Worm (Caenorhabditis elegans) whole organism, L3 larva: Measurements from ENCODE around the gene lips-8.

Experiments
- R02D3.7 ChIP-seq: fragments of 150-350 bp; optimal IDR thresholded peaks from 2 replicates; lab custom pipeline; 2014; ENCODE audit warnings: missing biosample characterization, missing genetic modification characterization
- aly-2 ChIP-seq: fragments of 150-350 bp; optimal IDR thresholded peaks from 2 replicates; lab custom pipeline; 2014; ENCODE audit warnings: missing biosample characterization, missing genetic modification characterization
- ceh-28 ChIP-seq: fragments of 150-350 bp; optimal IDR thresholded peaks from 2 replicates; lab custom pipeline; 2014; ENCODE audit warnings: missing biosample characterization, missing genetic modification reagents, missing genetic modification characterization
- ceh-9 ChIP-seq: sonication (generic microtip); optimal IDR thresholded peaks from 2 replicates; lab custom pipeline; 2018; ENCODE audit warnings: missing biosample characterization, missing genetic modification characterization
- daf-12 ChIP-seq: fragments of 150-350 bp; optimal IDR thresholded peaks from 2 replicates; lab custom pipeline; 2014; ENCODE audit warnings: missing biosample characterization, missing genetic modification reagents, missing genetic modification characterization
- egl-27 ChIP-seq: sonication (generic microtip); optimal IDR thresholded peaks from 4 replicates; lab custom pipeline; 2017; ENCODE audit warnings: missing biosample characterization, missing genetic modification reagents, missing genetic modification characterization
- egl-5 ChIP-seq: fragments of 150-350 bp; optimal IDR thresholded peaks from 2 replicates; lab custom pipeline; 2017; ENCODE audit warnings: missing biosample characterization, missing genetic modification reagents, missing genetic modification characterization, inconsistent platforms
- elt-1 ChIP-seq: fragments of 150-350 bp; optimal IDR thresholded peaks from 2 replicates; lab custom pipeline; 2014; ENCODE audit warnings: missing biosample characterization, missing genetic modification characterization
- elt-2 ChIP-seq: sonication (generic microtip); optimal IDR thresholded peaks from 2 replicates; lab custom pipeline; 2016; ENCODE audit warnings: missing genetic modification reagents, mild to moderate bottlenecking, missing genetic modification characterization, missing compliant biosample characterization
- elt-3 ChIP-seq, 3 experiments: fragments of 150-350 bp in 1 of 3; sonication (generic microtip) in 2 of 3; optimal IDR thresholded peaks; 2 replicates in 2 of 3; 4 replicates in 1 of 3; lab custom pipeline; 2014 to 2017; ENCODE audit warnings: missing biosample characterization in 3 of 3, missing genetic modification characterization in 3 of 3
- fkh-10 ChIP-seq: sonication (generic microtip); optimal IDR thresholded peaks from 2 replicates; lab custom pipeline; 2017; ENCODE audit warnings: missing biosample characterization, missing genetic modification reagents, missing genetic modification characterization
- fkh-2 ChIP-seq: fragments of 150-350 bp; optimal IDR thresholded peaks from 2 replicates; lab custom pipeline; 2014; ENCODE audit warnings: missing biosample characterization, missing genetic modification reagents, missing genetic modification characterization
- fos-1 ChIP-seq: fragments of 150-350 bp; optimal IDR thresholded peaks from 2 replicates; lab custom pipeline; 2014; ENCODE audit warnings: missing biosample characterization, missing genetic modification characterization
- hmg-11 ChIP-seq: sonication (generic microtip); optimal IDR thresholded peaks from 2 replicates; lab custom pipeline; 2016; ENCODE audit warnings: missing genetic modification characterization, missing compliant biosample characterization
- lin-15B ChIP-seq: fragments of 150-350 bp; optimal IDR thresholded peaks from 2 replicates; lab custom pipeline; 2014; ENCODE audit warnings: missing biosample characterization, missing genetic modification characterization
- lsy-12 ChIP-seq: sonication (generic microtip); optimal IDR thresholded peaks from 2 replicates; lab custom pipeline; 2016; ENCODE audit warnings: mild to moderate bottlenecking, missing genetic modification characterization, missing compliant biosample characterization
- mdl-1 ChIP-seq: fragments of 150-350 bp; optimal IDR thresholded peaks from 2 replicates; lab custom pipeline; 2014; ENCODE audit warnings: missing biosample characterization, missing genetic modification characterization
- mml-1 ChIP-seq: fragments of 150-350 bp; sonication (generic microtip); optimal IDR thresholded peaks from 3 replicates; lab custom pipeline; 2014; ENCODE audit warnings: missing biosample characterization, missing genetic modification characterization
- nhr-12 ChIP-seq: fragments of 150-350 bp; optimal IDR thresholded peaks from 2 replicates; lab custom pipeline; 2014; ENCODE audit warnings: missing biosample characterization, missing genetic modification characterization
- nhr-23 ChIP-seq: fragments of 150-350 bp; optimal IDR thresholded peaks from 2 replicates; lab custom pipeline; 2014; ENCODE audit warnings: missing biosample characterization, missing genetic modification reagents, missing genetic modification characterization
- nhr-237 ChIP-seq: fragments of 150-350 bp; optimal IDR thresholded peaks from 2 replicates; lab custom pipeline; 2014; ENCODE audit warnings: missing biosample characterization, missing genetic modification characterization
- nhr-25 ChIP-seq: sonication (generic microtip); optimal IDR thresholded peaks from 2 replicates; lab custom pipeline; 2017; ENCODE audit warnings: missing biosample characterization, missing genetic modification characterization
- nhr-28 ChIP-seq: fragments of 150-350 bp; optimal IDR thresholded peaks from 2 replicates; lab custom pipeline; 2014; ENCODE audit warnings: missing biosample characterization, missing genetic modification characterization
- nhr-43 ChIP-seq: sonication (generic microtip); optimal IDR thresholded peaks from 2 replicates; lab custom pipeline; 2016; ENCODE audit warnings: mild to moderate bottlenecking, missing genetic modification characterization, missing compliant biosample characterization; ENCODE audit not compliant: poor library complexity, severe bottlenecking
- nhr-67 ChIP-seq: fragments of 150-350 bp; optimal IDR thresholded peaks from 2 replicates; lab custom pipeline; 2014; ENCODE audit warnings: missing biosample characterization, missing genetic modification characterization
- nhr-76 ChIP-seq: fragments of 150-350 bp; sonication (generic microtip); optimal IDR thresholded peaks from 5 replicates; lab custom pipeline; 2014; ENCODE audit warnings: missing biosample characterization, missing genetic modification characterization
- pha-4 ChIP-seq: fragments of 150-350 bp; optimal IDR thresholded peaks from 2 replicates; lab custom pipeline; 2014; ENCODE audit warnings: missing biosample characterization, missing genetic modification reagents, missing genetic modification characterization
- sea-2 ChIP-seq: fragments of 150-350 bp; sonication (generic microtip); optimal IDR thresholded peaks from 4 replicates; lab custom pipeline; 2014; ENCODE audit warnings: missing biosample characterization, missing genetic modification reagents, missing genetic modification characterization
- skn-1 ChIP-seq: fragments of 150-350 bp; optimal IDR thresholded peaks from 2 replicates; lab custom pipeline; 2014; ENCODE audit warnings: missing biosample characterization, missing genetic modification characterization
- snpc-4 ChIP-seq: fragments of 150-350 bp; optimal IDR thresholded peaks from 2 replicates; lab custom pipeline; 2014; ENCODE audit warnings: missing biosample characterization, missing genetic modification characterization
- tbx-2 ChIP-seq: sonication (generic microtip); optimal IDR thresholded peaks from 2 replicates; lab custom pipeline; 2016; ENCODE audit warnings: mild to moderate bottlenecking, missing genetic modification characterization, missing compliant biosample characterization
- ztf-11 ChIP-seq: fragments of 150-350 bp; optimal IDR thresholded peaks from 2 replicates; lab custom pipeline; 2014; ENCODE audit warnings: missing biosample characterization, missing genetic modification characterization
- ztf-4 ChIP-seq: fragments of 150-350 bp; optimal IDR thresholded peaks from 2 replicates; lab custom pipeline; 2014; ENCODE audit warnings: missing biosample characterization, missing genetic modification characterization

The lips-8 gene

ce11 chrX:14905161-14905560 lies 6.9 kb downstream of the lips-8 start, which contains the start of gene hex-5:
Gene hex-5, minus strand, starts transcription at chrX:14905261.
- no peak for TF ChIP-seq skn-1 (tag; lab: Kevin White, UChicago)
- no peak for TF ChIP-seq nhr-28 (tag; lab: Kevin White, UChicago)
- TF ChIP-seq hmg-11 (tag; lab: Kevin White, UChicago) = no peak
- no peak for TF ChIP-seq egl-5
- no peak for TF ChIP-seq elt-2 (tag; lab: Kevin White, UChicago)
- TF ChIP-seq nhr-43 (tag; lab: Kevin White, UChicago) = no peak
- no peak for TF ChIP-seq snpc-4 (tag; lab: Kevin White, UChicago)
- TF ChIP-seq fkh-10 = no peak
- no peak for TF ChIP-seq egl-27
- TF ChIP-seq lin-15B (tag; lab: Kevin White, UChicago) = no peak
- no peak for TF ChIP-seq nhr-237 (tag; lab: Kevin White, UChicago)

ce11 chrX:14907257-14907801 lies 9.0 kb downstream of the lips-8 start:
- TF ChIP-seq nhr-12 (tag; lab: Kevin White, UChicago) (no peak), nhr-23 (tag; lab: Kevin White, UChicago) (peak; percentile 22), nhr-76 (tag; lab: Kevin White, UChicago) (peak; percentile 18), lsy-12 (tag; lab: Kevin White, UChicago) (no peak), elt-3 (tag; optimal IDR thresholded peaks at IDR 0.05; lab: Kevin White, UChicago) (peak in 1 of 3 experiments; percentile 37)
- TF ChIP-seq, all 47 proteins: peak for 3

- peak; percentile 85 for TF ChIP-seq fkh-10
- no peak for TF ChIP-seq elt-1 (tag; lab: Kevin White, UChicago)
- TF ChIP-seq, all 47 proteins: peak for 1
Measured at ce11 chrX:14910689-14911088, 12.4 kb downstream of the lips-8 start.

ce11 chrX:14916767-14917166 lies 18.5 kb downstream of the lips-8 start:
- TF ChIP-seq fkh-10 (peak; percentile 9), nhr-67 (no peak)
- TF ChIP-seq, all 47 proteins: peak for 1

- no peak for TF ChIP-seq fos-1 (tag; lab: Kevin White, UChicago)
- no peak for TF ChIP-seq egl-27
Measured at ce11 chrX:14918538-14918937, 20.2 kb downstream of the lips-8 start, which contains the start of gene npr-40. Gene npr-40, plus strand, starts transcription at chrX:14918838.

- TF ChIP-seq elt-2 (tag; lab: Kevin White, UChicago) (no peak), nhr-12 (tag; lab: Kevin White, UChicago) (no peak), fos-1 (tag; lab: Kevin White, UChicago) (no peak), fkh-2 (tag; lab: Kevin White, UChicago) (no peak), egl-27 (no peak), fkh-10 (peak; percentile 86)
Measured at ce11 chrX:14920880-14921279, 22.6 kb downstream of the lips-8 start.

- TF ChIP-seq ceh-28 (tag; lab: Kevin White, UChicago) = no peak
Measured at ce11 chrX:14922758-14923157, 24.5 kb downstream of the lips-8 start.

ce11 chrX:14928854-14929253 lies 30.5 kb downstream of the lips-8 start, which contains the start of gene ntr-2:
Gene ntr-2, minus strand, starts transcription at chrX:14928954.
- no peak for TF ChIP-seq daf-12 (tag; lab: Kevin White, UChicago)
- TF ChIP-seq ztf-4 (tag; lab: Kevin White, UChicago) = no peak
- no peak for TF ChIP-seq ztf-11 (tag; lab: Kevin White, UChicago)
- TF ChIP-seq nhr-43 (tag; lab: Kevin White, UChicago) = no peak
- no peak for TF ChIP-seq ceh-9
- no peak for TF ChIP-seq R02D3.7 (tag; lab: Kevin White, UChicago)
- no peak for TF ChIP-seq aly-2
- TF ChIP-seq sea-2 (GFP tag; lab: Kevin White, UChicago) = no peak
- no peak for TF ChIP-seq ceh-28 (tag; lab: Kevin White, UChicago)
- TF ChIP-seq elt-2 (tag; lab: Kevin White, UChicago) = no peak
- TF ChIP-seq hmg-11 (tag; lab: Kevin White, UChicago) = no peak
- no peak for TF ChIP-seq mdl-1
- TF ChIP-seq nhr-67 = no peak
- TF ChIP-seq pha-4 = no peak
- no peak for TF ChIP-seq tbx-2 (tag; lab: Kevin White, UChicago)
- TF ChIP-seq nhr-25 (tag; lab: Kevin White, UChicago) = no peak
- no peak for TF ChIP-seq mml-1 (tag; lab: Kevin White, UChicago)
- no peak for TF ChIP-seq nhr-28 (tag; lab: Kevin White, UChicago)
- TF ChIP-seq egl-27 = no peak
